Fruit fly (Drosophila melanogaster): Measurements from ENCODE around the gene Tmhs.

Tmhs gene

DNA sequence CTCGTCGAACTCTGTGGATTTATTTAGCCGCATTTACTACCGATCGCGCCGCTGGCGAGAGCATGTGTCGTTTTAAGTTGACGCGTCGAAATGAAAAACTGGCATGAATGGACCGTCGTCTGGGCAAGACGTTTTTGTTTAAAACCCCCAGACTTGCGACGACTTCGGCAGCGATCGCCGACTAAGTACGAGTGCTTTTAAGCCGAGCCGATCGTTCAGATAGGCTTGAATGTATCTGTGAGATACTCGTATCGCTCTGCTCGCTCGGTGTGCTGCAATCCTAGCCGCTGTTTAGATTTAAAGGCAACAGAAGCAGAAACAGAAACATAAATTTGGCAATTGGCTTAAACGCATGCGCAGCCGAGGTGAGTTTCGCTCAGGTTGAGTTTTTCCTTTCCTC is 24.6 kb downstream of the Tmhs start, which contains the start of gene dsb:
Gene dsb, minus strand, starts transcription at position 91 of the 400 bp plus-strand sequence.
- TF ChIP-seq CG17801 (GFP tag; optimal IDR thresholded peaks at IDR 0.05; ENCODE audit: partially characterized antibody) = no peak

DNA sequence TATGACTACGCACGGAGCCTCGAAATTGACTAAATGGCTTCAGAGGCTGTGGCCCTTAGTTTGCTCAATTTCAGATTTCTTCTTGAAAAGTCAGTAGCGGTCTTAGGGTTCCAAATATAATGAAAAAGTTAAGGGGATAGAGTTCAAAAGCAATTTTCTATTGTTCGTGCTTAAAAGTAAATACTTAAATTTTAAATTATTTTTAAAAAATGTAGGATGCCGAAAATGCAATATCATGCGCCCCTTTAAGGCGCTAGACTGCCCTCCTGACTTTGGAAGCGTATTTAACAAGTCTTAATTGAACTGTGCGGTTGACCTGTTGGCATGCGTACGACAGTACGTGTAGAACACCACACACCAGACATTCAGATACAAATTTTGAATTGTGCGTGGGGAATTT is 29.2 kb downstream of the Tmhs start:
- no peak for TF ChIP-seq CG17801 (GFP tag; optimal IDR thresholded peaks at IDR 0.05; ENCODE audit: partially characterized antibody)

DNA sequence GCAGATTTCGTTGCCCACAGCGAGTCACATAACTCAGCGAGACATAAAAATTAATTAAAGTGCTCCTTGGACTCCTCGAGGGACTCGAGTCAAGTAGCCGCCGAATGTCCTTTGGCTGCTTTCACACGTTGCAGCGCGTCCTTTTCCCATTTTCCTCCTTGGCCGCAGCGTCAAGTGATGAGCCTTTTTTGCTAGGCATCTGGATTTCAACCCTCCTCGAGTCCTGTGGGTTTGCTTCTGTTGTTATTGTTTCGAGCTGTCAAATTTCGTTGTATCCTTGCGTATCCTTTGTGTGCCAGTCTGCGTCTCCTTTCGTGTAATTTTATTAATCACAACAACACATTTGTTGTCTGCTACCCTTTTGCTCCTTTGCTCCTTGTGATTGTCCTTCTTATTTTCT is 31.2 kb downstream of the Tmhs start:
- TF ChIP-seq CG17801 (GFP tag; optimal IDR thresholded peaks at IDR 0.05; ENCODE audit: partially characterized antibody) = no peak

- no peak for TF ChIP-seq CG17801 (GFP tag; optimal IDR thresholded peaks at IDR 0.05; ENCODE audit: partially characterized antibody)
These were observed 34.6 kb downstream of the Tmhs start for dm6 chr3L:1920051-1920450.

DNA sequence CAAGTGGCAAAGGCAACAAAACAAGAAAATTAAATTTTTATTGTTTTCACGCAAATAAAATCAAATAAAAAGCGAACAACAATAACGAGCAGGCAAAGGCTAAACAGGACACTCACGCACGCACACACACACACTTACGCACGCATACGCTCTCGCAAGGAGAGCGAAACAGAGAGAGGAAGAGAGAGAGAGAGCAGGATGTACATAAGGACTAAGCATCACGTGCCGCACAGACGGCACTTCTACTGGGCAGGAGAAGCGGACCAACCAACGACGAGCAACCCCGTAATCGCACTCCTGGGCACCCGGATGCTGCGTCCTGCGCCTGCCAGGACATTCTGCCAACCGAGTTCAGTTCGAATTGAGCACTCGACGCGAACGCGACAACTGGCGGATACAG is 35.5 kb downstream of the Tmhs start, which contains the start of gene Dbx:
Gene Dbx, plus strand, starts transcription at position 365 of the 400 bp plus-strand sequence.
- no peak for TF ChIP-seq CG17801 (GFP tag; optimal IDR thresholded peaks at IDR 0.05; ENCODE audit: partially characterized antibody)

DNA sequence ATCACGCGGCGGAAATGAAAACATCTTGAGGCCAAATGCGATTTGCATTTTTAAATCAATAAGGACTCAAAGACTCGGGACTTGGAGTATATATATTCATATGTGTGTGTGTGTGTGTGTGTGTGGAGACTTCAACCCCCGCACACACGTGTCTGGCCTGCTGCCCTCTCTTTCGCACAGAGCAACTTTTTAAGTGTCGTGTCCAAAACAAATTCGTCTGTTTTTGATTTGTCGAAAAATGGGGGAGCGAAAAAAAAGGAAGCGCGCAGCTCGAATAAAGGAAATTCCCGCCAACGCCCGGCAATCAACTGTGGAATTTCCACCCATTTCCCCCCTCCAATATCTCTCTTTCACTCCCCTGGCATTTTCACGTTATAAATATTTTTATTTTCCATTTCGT is 43.5 kb downstream of the Tmhs start:
- TF ChIP-seq CG17801 (GFP tag; optimal IDR thresholded peaks at IDR 0.05; ENCODE audit: partially characterized antibody) = no peak

dm6 chr3L:1937469-1937868 is 52.0 kb downstream of the Tmhs start:
- no peak for TF ChIP-seq CG17801 (GFP tag; optimal IDR thresholded peaks at IDR 0.05; ENCODE audit: partially characterized antibody)

- TF ChIP-seq CG17801 (GFP tag; optimal IDR thresholded peaks at IDR 0.05; ENCODE audit: partially characterized antibody) = no peak
These were observed 53.3 kb downstream of the Tmhs start, which contains the start of the genes CG46523 and CG5687 for dm6 chr3L:1938767-1939166. CG46523 (minus strand) TSS chr3L:1939103. CG5687 (minus strand) TSS chr3L:1939103.

DNA sequence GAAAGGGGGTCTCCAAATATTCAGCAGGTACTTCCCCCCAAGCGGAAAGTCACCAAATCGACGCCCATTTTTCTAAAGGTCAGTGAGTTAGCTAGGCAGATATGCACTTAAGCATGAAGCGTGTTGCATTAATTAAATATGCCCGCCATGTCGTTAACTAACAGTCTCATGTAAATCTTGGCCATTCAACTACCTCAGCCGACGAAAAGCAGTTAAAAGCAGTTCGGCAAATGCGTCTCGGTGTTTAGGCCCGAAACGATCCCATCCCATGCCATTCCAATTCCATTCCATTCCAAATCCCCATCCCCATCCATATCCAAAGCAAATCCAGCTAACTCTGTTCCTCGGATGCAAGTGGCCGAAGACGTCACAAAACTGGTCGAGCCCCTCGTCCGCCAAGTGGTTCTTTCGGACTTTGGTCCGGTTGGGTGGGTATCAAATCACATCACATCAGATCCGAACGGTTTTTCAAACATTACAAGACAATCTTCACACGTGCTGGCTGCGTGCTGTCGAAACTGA is 54.6 kb downstream of the Tmhs start:
- no peak for TF ChIP-seq CG17801 (GFP tag; optimal IDR thresholded peaks at IDR 0.05; ENCODE audit: partially characterized antibody)

- no peak for TF ChIP-seq CG17801 (GFP tag; optimal IDR thresholded peaks at IDR 0.05; ENCODE audit: partially characterized antibody)
These were observed 55.5 kb downstream of the Tmhs start, which contains the start of gene Mfap1 for dm6 chr3L:1940843-1941418. Mfap1 (plus strand) TSS chr3L:1941068.

All from ovary, adult (tissue).